Fruit fly (Drosophila melanogaster) whole organism: ENCODE measurements around the gene CG31145.

ENCODE experiments used
- CG8478 ChIP-seq: fragments of >200 bp; optimal IDR thresholded peaks from 2 replicates; lab custom pipeline; 2018; ENCODE audit warnings: inconsistent platforms
- Dll ChIP-seq: fragments of >200 bp; optimal IDR thresholded peaks from 2 replicates; lab custom pipeline; 2017
- psq ChIP-seq: fragments of >200 bp; optimal IDR thresholded peaks from 2 replicates; lab custom pipeline; 2017
- usp ChIP-seq: fragments of >200 bp; optimal IDR thresholded peaks from 2 replicates; lab custom pipeline; 2017; ENCODE audit warnings: missing biosample characterization, missing genetic modification characterization, mixed read lengths

- TF ChIP-seq CG8478 (lab: Kevin White, UChicago) (no peak), usp (GFP tag; lab: Kevin White, UChicago) (no peak), Dll (lab: Kevin White, UChicago) (no peak), psq (no peak)
These were observed 57.3 kb downstream of the CG31145 start for dm6 chr3R:23612121-23612520.
